Fruit fly (Drosophila melanogaster): Measurements from ENCODE around the gene Unc-76.

DNA sequence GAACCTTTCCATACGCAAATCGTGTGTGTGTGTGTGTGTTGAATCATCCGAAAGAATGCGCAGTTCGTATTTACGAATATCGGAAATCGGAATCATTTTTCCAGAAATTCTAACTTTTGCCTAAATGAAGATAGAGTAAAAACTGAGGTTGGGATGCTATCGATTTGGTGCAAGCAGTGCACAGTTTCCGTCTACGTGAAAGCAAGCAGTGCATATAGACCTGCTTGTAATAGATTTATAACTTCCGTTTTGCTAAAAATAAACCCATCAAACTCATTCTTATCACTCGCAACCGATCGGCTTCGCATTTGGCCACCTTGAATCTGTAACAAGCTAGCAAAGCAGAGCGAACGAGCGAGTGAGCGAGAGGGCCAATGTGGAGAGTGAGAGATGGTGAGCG lies 26.0 kb downstream of the Unc-76 start:
- TF ChIP-seq psq (optimal IDR thresholded peaks at IDR 0.05) (no peak), Myc (optimal IDR thresholded peaks at IDR 0.05) (no peak), insv (optimal IDR thresholded peaks at IDR 0.05) (no peak), Sin3A (optimal IDR thresholded peaks at IDR 0.05) (no peak)
